Fruit fly (Drosophila melanogaster) S2 (cell line): ENCODE measurements around the gene GstD4.

Experiments
- CG8478 ChIP-seq: fragments of >200 bp; optimal IDR thresholded peaks from 2 replicates; lab custom pipeline; 2018
- CTCF ChIP-seq, 2 experiments: fragments of >200 bp; optimal IDR thresholded peaks; 2 replicates each; lab custom pipeline; 2018

The GstD4 gene

dm6 chr3R:12373800-12374199 lies at the start of gene GstD4:
Gene GstD4 (plus strand): TSS chr3R:12374100.
- TF ChIP-seq CG8478 (lab: Kevin White, UChicago), result no peak
- no peak for TF ChIP-seq CTCF (optimal IDR thresholded peaks at IDR 0.05; lab: Kevin White, UChicago)

dm6 chr3R:12326855-12327254 lies 47.0 kb upstream of the GstD4 start:
- TF ChIP-seq CG8478 (lab: Kevin White, UChicago) (no peak), CTCF (optimal IDR thresholded peaks at IDR 0.05; lab: Kevin White, UChicago) (no peak)

dm6 chr3R:12329827-12330226 lies 44.1 kb upstream of the GstD4 start:
- TF ChIP-seq CG8478 (lab: Kevin White, UChicago), result no peak
- TF ChIP-seq CTCF (optimal IDR thresholded peaks at IDR 0.05; lab: Kevin White, UChicago), result no peak

- TF ChIP-seq CG8478 (lab: Kevin White, UChicago) (no peak), CTCF (optimal IDR thresholded peaks at IDR 0.05; lab: Kevin White, UChicago) (no peak)
These were observed 32.5 kb upstream of the GstD4 start, which contains the start of gene Sgsf for dm6 chr3R:12341374-12341773. Gene Sgsf (plus strand): TSS chr3R:12341674.

dm6 chr3R:12344914-12345549 lies 28.9 kb upstream of the GstD4 start:
- TF ChIP-seq CTCF (optimal IDR thresholded peaks at IDR 0.05; lab: Kevin White, UChicago) (no peak), CG8478 (lab: Kevin White, UChicago) (no peak)

dm6 chr3R:12345989-12346388 lies 27.9 kb upstream of the GstD4 start:
- TF ChIP-seq CG8478 (lab: Kevin White, UChicago) (no peak), CTCF (optimal IDR thresholded peaks at IDR 0.05; lab: Kevin White, UChicago) (no peak)

- TF ChIP-seq CTCF (optimal IDR thresholded peaks at IDR 0.05; lab: Kevin White, UChicago), result no peak
- TF ChIP-seq CG8478 (lab: Kevin White, UChicago), result no peak
These were observed 26.2 kb upstream of the GstD4 start for dm6 chr3R:12347659-12348058.

dm6 chr3R:12350497-12350896 lies 23.4 kb upstream of the GstD4 start, which contains the start of gene CG10038:
Gene CG10038 (minus strand): TSS chr3R:12350644.
- TF ChIP-seq CTCF (optimal IDR thresholded peaks at IDR 0.05; lab: Kevin White, UChicago) (peak; percentile 57 to 85), CG8478 (lab: Kevin White, UChicago) (no peak)

- TF ChIP-seq CTCF (optimal IDR thresholded peaks at IDR 0.05; lab: Kevin White, UChicago) (no peak), CG8478 (lab: Kevin White, UChicago) (no peak)
These were observed 21.9 kb upstream of the GstD4 start, which contains the start of gene CG10041 for dm6 chr3R:12352003-12352402. Gene CG10041 (minus strand): TSS chr3R:12352103.

dm6 chr3R:12356044-12356443 lies 17.9 kb upstream of the GstD4 start, which contains the start of gene MBD-R2:
Gene MBD-R2 (minus strand): TSS chr3R:12356265.
- TF ChIP-seq CTCF (optimal IDR thresholded peaks at IDR 0.05; lab: Kevin White, UChicago) (peak in 1 of 2 experiments; percentile 29), CG8478 (lab: Kevin White, UChicago) (no peak)

- TF ChIP-seq CTCF (optimal IDR thresholded peaks at IDR 0.05; lab: Kevin White, UChicago) (no peak), CG8478 (lab: Kevin White, UChicago) (no peak)
These were observed 14.1 kb upstream of the GstD4 start, which contains the start of gene CG4115 for dm6 chr3R:12359837-12360236. Gene CG4115 (plus strand): TSS chr3R:12360008.

dm6 chr3R:12361962-12362497 lies 11.9 kb upstream of the GstD4 start:
- TF ChIP-seq CG8478 (lab: Kevin White, UChicago), result no peak
- TF ChIP-seq CTCF (optimal IDR thresholded peaks at IDR 0.05; lab: Kevin White, UChicago), result no peak

dm6 chr3R:12363544-12363943 lies 10.4 kb upstream of the GstD4 start:
- no peak for TF ChIP-seq CTCF (optimal IDR thresholded peaks at IDR 0.05; lab: Kevin White, UChicago)
- TF ChIP-seq CG8478 (lab: Kevin White, UChicago), result no peak

dm6 chr3R:12364580-12364979 lies 9.3 kb upstream of the GstD4 start, which contains the start of gene Tim17a1:
Gene Tim17a1 (minus strand): TSS chr3R:12364680.
- TF ChIP-seq CTCF (optimal IDR thresholded peaks at IDR 0.05; lab: Kevin White, UChicago) (no peak), CG8478 (lab: Kevin White, UChicago) (no peak)

dm6 chr3R:12365264-12365840 lies 8.5 kb upstream of the GstD4 start, which contains the start of gene GstD10:
Gene GstD10 (minus strand): TSS chr3R:12365735.
- TF ChIP-seq CTCF (optimal IDR thresholded peaks at IDR 0.05; lab: Kevin White, UChicago) (no peak), CG8478 (lab: Kevin White, UChicago) (no peak)
